Fruit fly (Drosophila melanogaster) whole organism, embryonic: ENCODE results near the gene CG32537.
A peak's percentile ranks its signal among the peaks of the same experiment; 100 is the strongest.

Experiments used
- CG12071 ChIP-seq: fragments of 200-800 bp; sonication (Bioruptor generic); optimal IDR thresholded peaks from 3 replicates; lab custom pipeline; 2018; ENCODE audit warnings: missing biosample characterization, mild to moderate bottlenecking, missing genetic modification characterization
- CG13624 ChIP-seq: fragments of 200-800 bp; sonication (Bioruptor generic); optimal IDR thresholded peaks from 2 replicates; lab custom pipeline; 2016; ENCODE audit warnings: missing biosample characterization, missing genetic modification characterization
- CG14014 ChIP-seq: fragments of 200-800 bp; sonication (Bioruptor generic); IDR thresholded peaks from 2 replicates; pipeline ENCODE4 v1.3.6; 2022; ENCODE audit warnings: missing biosample characterization, missing genetic modification characterization
- CG15269 ChIP-seq: fragments of 200-800 bp; sonication (Bioruptor generic); optimal IDR thresholded peaks from 2 replicates; lab custom pipeline; 2018; ENCODE audit warnings: missing biosample characterization, mild to moderate bottlenecking, missing genetic modification characterization, moderate library complexity
- CG1529 ChIP-seq: fragments of 200-800 bp; sonication (Bioruptor generic); optimal IDR thresholded peaks from 3 replicates; lab custom pipeline; 2018; ENCODE audit warnings: missing biosample characterization, missing genetic modification characterization
- CG34224 ChIP-seq: fragments of 200-800 bp; sonication (Bioruptor generic); IDR thresholded peaks from 3 replicates; pipeline ENCODE4 v1.3.6; 2022; ENCODE audit warnings: missing biosample characterization, missing genetic modification characterization; ENCODE audit not compliant: partially characterized antibody
- CG3726 ChIP-seq: fragments of 200-800 bp; sonication (Bioruptor generic); IDR thresholded peaks from 3 replicates; pipeline ENCODE4, ENCODE4 v1.3.6; 2022; ENCODE audit warnings: missing biosample characterization, missing genetic modification characterization
- CG4360 ChIP-seq: fragments of 200-800 bp; sonication (Bioruptor generic); IDR thresholded peaks from 2 replicates; pipeline ENCODE4 v1.3.6; 2022; ENCODE audit warnings: missing biosample characterization, missing genetic modification characterization
- CG6854 ChIP-seq: fragments of 200-800 bp; sonication (Bioruptor generic); optimal IDR thresholded peaks from 3 replicates; lab custom pipeline; 2017; ENCODE audit warnings: missing biosample characterization, mild to moderate bottlenecking, missing genetic modification characterization
- CG8290 ChIP-seq, 3 experiments: fragments of 200-800 bp; sonication (Bioruptor generic); optimal IDR thresholded peaks; 2 replicates each; lab custom pipeline; 2016 to 2019; ENCODE audit warnings: missing biosample characterization in 3 of 3, missing genetic modification characterization in 3 of 3, mild to moderate bottlenecking in 2 of 3, moderate library complexity in 1 of 3
- CG9817 ChIP-seq: fragments of 200-800 bp; sonication (Bioruptor generic); optimal IDR thresholded peaks from 2 replicates; lab custom pipeline; 2018; ENCODE audit warnings: missing biosample characterization, mild to moderate bottlenecking, missing genetic modification characterization, moderate library complexity
- Drgx ChIP-seq: fragments of 200-800 bp; sonication (Bioruptor generic); IDR thresholded peaks from 2 replicates; pipeline ENCODE4 v1.3.6; 2022; ENCODE audit warnings: missing biosample characterization, missing genetic modification characterization
- Eip74EF ChIP-seq, 2 experiments: fragments of 200-800 bp in 1 of 2; fragments of >200 bp in 1 of 2; sonication (Bioruptor generic) in 1 of 2; optimal IDR thresholded peaks; 2 replicates each; lab custom pipeline; 2017 to 2019; ENCODE audit warnings: missing biosample characterization in 2 of 2, missing genetic modification characterization in 2 of 2, mild to moderate bottlenecking in 1 of 2, moderate library complexity in 1 of 2
- Hand ChIP-seq: fragments of 200-800 bp; sonication (Bioruptor generic); optimal IDR thresholded peaks from 2 replicates; lab custom pipeline; 2017; ENCODE audit warnings: mild to moderate bottlenecking, missing biosample characterization, missing genetic modification reagents, missing genetic modification characterization
- Lim3 ChIP-seq: fragments of 200-800 bp; sonication (Bioruptor generic); IDR thresholded peaks from 2 replicates; pipeline ENCODE4 v1.3.6; 2022; ENCODE audit warnings: missing biosample characterization, missing genetic modification characterization
- NC2β ChIP-seq: fragments of 200-800 bp; sonication (Bioruptor generic); optimal IDR thresholded peaks from 2 replicates; lab custom pipeline; 2016; ENCODE audit warnings: missing biosample characterization, missing genetic modification characterization
- Optix ChIP-seq: fragments of 200-800 bp; sonication (Bioruptor generic); IDR thresholded peaks from 3 replicates; pipeline ENCODE4 v1.3.6; 2022; ENCODE audit warnings: missing biosample characterization, missing genetic modification characterization
- Sox100B ChIP-seq: fragments of 200-800 bp; sonication (Bioruptor generic); optimal IDR thresholded peaks from 3 replicates; lab custom pipeline; 2018; ENCODE audit warnings: missing biosample characterization, mild to moderate bottlenecking, missing genetic modification characterization
- Ssrp ChIP-seq: fragments of 200-800 bp; sonication (Bioruptor generic); optimal IDR thresholded peaks from 2 replicates; lab custom pipeline; 2018; ENCODE audit warnings: missing biosample characterization, mild to moderate bottlenecking, missing genetic modification characterization, moderate library complexity
- Tbp ChIP-seq: fragments of >200 bp; optimal IDR thresholded peaks from 2 replicates; lab custom pipeline; 2018; ENCODE audit warnings: missing biosample characterization, missing genetic modification characterization
- Usf ChIP-seq: fragments of 200-800 bp; sonication (Bioruptor generic); optimal IDR thresholded peaks from 2 replicates; lab custom pipeline; 2017; ENCODE audit warnings: missing genotype, missing biosample characterization, missing genetic modification characterization
- YL-1 ChIP-seq: fragments of 200-800 bp; sonication (Bioruptor generic); optimal IDR thresholded peaks from 3 replicates; lab custom pipeline; 2017; ENCODE audit warnings: missing biosample characterization, mild to moderate bottlenecking, missing genetic modification characterization
- abd-A ChIP-seq: fragments of 200-800 bp; sonication (Bioruptor generic); optimal IDR thresholded peaks from 3 replicates; lab custom pipeline; 2019; ENCODE audit warnings: missing biosample characterization, mild to moderate bottlenecking, missing genetic modification characterization, moderate library complexity
- ase ChIP-seq: fragments of 200-800 bp; sonication (Bioruptor generic); IDR thresholded peaks from 3 replicates; pipeline ENCODE4 v1.3.6; 2022; ENCODE audit warnings: missing biosample characterization, missing genetic modification characterization
- bcd ChIP-seq: fragments of 200-800 bp; sonication (Bioruptor generic); optimal IDR thresholded peaks from 2 replicates; lab custom pipeline; 2017; ENCODE audit warnings: missing biosample characterization, mild to moderate bottlenecking, missing genetic modification characterization
- br ChIP-seq: fragments of >200 bp; optimal IDR thresholded peaks from 2 replicates; lab custom pipeline; 2017
- caup ChIP-seq: fragments of 200-800 bp; sonication (Bioruptor generic); optimal IDR thresholded peaks from 3 replicates; lab custom pipeline; 2017; ENCODE audit warnings: missing biosample characterization, mild to moderate bottlenecking, missing genetic modification characterization, moderate library complexity; ENCODE audit not compliant: severe bottlenecking
- dati ChIP-seq: fragments of 200-800 bp; sonication (Bioruptor generic); IDR thresholded peaks from 2 replicates; pipeline ENCODE4 v1.3.6; 2022; ENCODE audit warnings: missing biosample characterization, missing genetic modification characterization
- disco-r ChIP-seq: fragments of 200-800 bp; sonication (Bioruptor generic); optimal IDR thresholded peaks from 2 replicates; lab custom pipeline; 2016; ENCODE audit warnings: missing biosample characterization, missing genetic modification characterization
- emc ChIP-seq: fragments of 200-800 bp; sonication (Bioruptor generic); optimal IDR thresholded peaks from 2 replicates; lab custom pipeline; 2016; ENCODE audit warnings: missing biosample characterization, missing genetic modification characterization
- fd3F ChIP-seq: fragments of 200-800 bp; sonication (Bioruptor generic); optimal IDR thresholded peaks from 2 replicates; lab custom pipeline; 2018; ENCODE audit warnings: missing biosample characterization, mild to moderate bottlenecking, missing genetic modification characterization, moderate library complexity
- fd64A ChIP-seq: fragments of 200-800 bp; sonication (Bioruptor generic); optimal IDR thresholded peaks from 3 replicates; lab custom pipeline; 2018; ENCODE audit warnings: missing biosample characterization, mild to moderate bottlenecking, missing genetic modification characterization
- fd96Cb ChIP-seq: fragments of 200-800 bp; sonication (Bioruptor generic); optimal IDR thresholded peaks from 2 replicates; lab custom pipeline; 2018; ENCODE audit warnings: missing biosample characterization, mild to moderate bottlenecking, missing genetic modification characterization, moderate library complexity
- gce ChIP-seq: fragments of 200-800 bp; sonication (Bioruptor generic); IDR thresholded peaks from 3 replicates; pipeline ENCODE4 v1.3.6; 2022; ENCODE audit warnings: missing biosample characterization, missing genetic modification characterization
- gt ChIP-seq: fragments of 200-800 bp; sonication (Bioruptor generic); IDR thresholded peaks from 2 replicates; pipeline ENCODE4 v1.3.6; 2022; ENCODE audit warnings: missing biosample characterization, missing genetic modification characterization
- ham ChIP-seq: fragments of 200-800 bp; sonication (Bioruptor generic); IDR thresholded peaks from 2 replicates; pipeline ENCODE4 v1.3.6; 2022; ENCODE audit warnings: missing biosample characterization, missing genetic modification characterization
- insv ChIP-seq, 2 experiments: fragments of 200-800 bp; sonication (Bioruptor generic); optimal IDR thresholded peaks; 3 replicates each; lab custom pipeline; 2016 to 2018; ENCODE audit warnings: missing biosample characterization in 2 of 2, missing genetic modification characterization in 2 of 2
- knrl ChIP-seq: fragments of 200-800 bp; sonication (Bioruptor generic); IDR thresholded peaks from 3 replicates; pipeline ENCODE4 v1.3.6; 2022; ENCODE audit warnings: missing biosample characterization, missing genetic modification characterization; ENCODE audit not compliant: partially characterized antibody
- lilli ChIP-seq: fragments of 200-800 bp; sonication (Bioruptor generic); optimal IDR thresholded peaks from 3 replicates; lab custom pipeline; 2016; ENCODE audit warnings: missing biosample characterization, missing genetic modification characterization
- maf-S ChIP-seq: fragments of 200-800 bp; sonication (Bioruptor generic); optimal IDR thresholded peaks from 2 replicates; lab custom pipeline; 2016; ENCODE audit warnings: missing biosample characterization, missing genetic modification characterization
- nerfin-2 ChIP-seq: fragments of 200-800 bp; sonication (Bioruptor generic); IDR thresholded peaks from 2 replicates; pipeline ENCODE4 v1.3.6; 2022; ENCODE audit warnings: missing biosample characterization, missing genetic modification characterization; ENCODE audit not compliant: partially characterized antibody
- oc ChIP-seq: fragments of 200-800 bp; sonication (Bioruptor generic); optimal IDR thresholded peaks from 2 replicates; lab custom pipeline; 2018; ENCODE audit warnings: missing biosample characterization, mild to moderate bottlenecking, missing genetic modification characterization, moderate library complexity
- pfk ChIP-seq: fragments of 200-800 bp; sonication (Bioruptor generic); optimal IDR thresholded peaks from 2 replicates; lab custom pipeline; 2018; ENCODE audit warnings: missing biosample characterization, mild to moderate bottlenecking, missing genetic modification characterization, moderate library complexity
- tap ChIP-seq: fragments of 200-800 bp; optimal IDR thresholded peaks from 3 replicates; lab custom pipeline; 2019; ENCODE audit warnings: missing biosample characterization, mild to moderate bottlenecking, missing genetic modification characterization, moderate library complexity
- tna ChIP-seq: fragments of 200-800 bp; sonication (Bioruptor generic); IDR thresholded peaks from 2 replicates; pipeline ENCODE4 v1.3.6; 2022; ENCODE audit warnings: missing biosample characterization, missing genetic modification characterization; ENCODE audit not compliant: partially characterized antibody
- ttk ChIP-seq: fragments of 200-800 bp; sonication (Bioruptor generic); IDR thresholded peaks from 2 replicates; pipeline ENCODE4 v2.1.2; 2022; ENCODE audit warnings: missing biosample characterization, missing genetic modification characterization
- tup ChIP-seq: fragments of 200-800 bp; sonication (Bioruptor generic); optimal IDR thresholded peaks from 2 replicates; lab custom pipeline; 2016; ENCODE audit warnings: missing biosample characterization, mild to moderate bottlenecking, missing genetic modification characterization, moderate library complexity
- unpg ChIP-seq: fragments of 200-800 bp; sonication (Bioruptor generic); optimal IDR thresholded peaks from 3 replicates; lab custom pipeline; 2018; ENCODE audit warnings: missing biosample characterization, mild to moderate bottlenecking, missing genetic modification characterization, moderate library complexity
- vfl ChIP-seq: fragments of 200-800 bp; sonication (Bioruptor generic); optimal IDR thresholded peaks from 2 replicates; lab custom pipeline; 2016; ENCODE audit warnings: missing biosample characterization, missing genetic modification characterization

Gene CG32537

dm6 chrX:19289318-19289970 is 13.1 kb upstream of the CG32537 start (continued):
- TF ChIP-seq emc (GFP tag; lab: Kevin White, UChicago) (peak; percentile 15), ttk (peak; percentile 94), nerfin-2 (GFP tag; lab: Robert Waterston, UW) (no peak), CG34224 (GFP tag; lab: Robert Waterston, UW) (no peak), ase (peak; percentile 93), gt (GFP tag; lab: Robert Waterston, UW) (peak; percentile 75), abd-A (tag; lab: Kevin White, UChicago) (no peak), fd3F (GFP tag; lab: Kevin White, UChicago) (peak; percentile 73), gce (peak; percentile 93), Tbp (GFP tag; lab: Kevin White, UChicago) (no peak), caup (GFP tag; lab: Kevin White, UChicago) (peak; percentile 70), oc (tag; lab: Kevin White, UChicago) (peak; percentile 95), br (lab: Kevin White, UChicago) (no peak), tup (peak; percentile 71), tna (GFP tag; lab: Robert Waterston, UW) (no peak), CG1529 (GFP tag; lab: Kevin White, UChicago) (peak; percentile 84), YL-1 (GFP tag; lab: Kevin White, UChicago) (peak; percentile 19), Ssrp (tag; lab: Kevin White, UChicago) (peak; percentile 82), Drgx (GFP tag; lab: Robert Waterston, UW) (peak; percentile 97), CG9817 (tag; lab: Kevin White, UChicago) (peak; percentile 89), unpg (peak; percentile 91), maf-S (GFP tag; lab: Kevin White, UChicago) (peak; percentile 78), tap (tag; lab: Kevin White, UChicago) (peak; percentile 92), disco-r (GFP tag; lab: Kevin White, UChicago) (peak; percentile 45), CG8290 (GFP tag; optimal IDR thresholded peaks at IDR 0.05; lab: Kevin White, UChicago) (peak; percentile 45), CG8290 (tag; optimal IDR thresholded peaks at IDR 0.05; lab: Kevin White, UChicago) (peak; percentile 22 to 96), CG4360 (GFP tag; lab: Robert Waterston, UW) (peak; percentile 75), insv (GFP tag; optimal IDR thresholded peaks at IDR 0.05; lab: Kevin White, UChicago) (peak in 1 of 2 experiments; percentile 6), CG14014 (GFP tag; lab: Robert Waterston, UW) (peak; percentile 91), lilli (peak; percentile 83), Hand (GFP tag; lab: Kevin White, UChicago) (peak; percentile 22), vfl (GFP tag; lab: Kevin White, UChicago) (peak; percentile 41), dati (GFP tag; lab: Robert Waterston, UW) (peak; percentile 88), CG15269 (peak; percentile 92), ham (GFP tag; lab: Robert Waterston, UW) (no peak), NC2β (GFP tag; lab: Kevin White, UChicago) (peak; percentile 80), Lim3 (peak; percentile 83), Eip74EF (GFP tag; optimal IDR thresholded peaks at IDR 0.05; lab: Kevin White, UChicago) (peak in 1 of 2 experiments; percentile 86), Usf (GFP tag; lab: Kevin White, UChicago) (peak; percentile 62), bcd (GFP tag; lab: Kevin White, UChicago) (peak; percentile 85), Sox100B (GFP tag; lab: Kevin White, UChicago) (peak; percentile 78), Optix (GFP tag; lab: Robert Waterston, UW) (peak; percentile 94), CG3726 (GFP tag; lab: Robert Waterston, UW) (peak; percentile 92), CG6854 (peak; percentile 5), CG13624 (GFP tag; lab: Kevin White, UChicago) (peak; percentile 75), CG12071 (peak; percentile 92), fd96Cb (peak; percentile 90), pfk (GFP tag; lab: Kevin White, UChicago) (no peak), knrl (no peak), fd64A (peak; percentile 84)
